Worm (Caenorhabditis elegans): ENCODE results near the gene srh-187.
"Not testable (repeated sequence)": the region's sequence is repeated elsewhere in the genome, so short reads cannot be mapped to it uniquely, and the experiment has no call there.

srh-187 gene

DNA sequence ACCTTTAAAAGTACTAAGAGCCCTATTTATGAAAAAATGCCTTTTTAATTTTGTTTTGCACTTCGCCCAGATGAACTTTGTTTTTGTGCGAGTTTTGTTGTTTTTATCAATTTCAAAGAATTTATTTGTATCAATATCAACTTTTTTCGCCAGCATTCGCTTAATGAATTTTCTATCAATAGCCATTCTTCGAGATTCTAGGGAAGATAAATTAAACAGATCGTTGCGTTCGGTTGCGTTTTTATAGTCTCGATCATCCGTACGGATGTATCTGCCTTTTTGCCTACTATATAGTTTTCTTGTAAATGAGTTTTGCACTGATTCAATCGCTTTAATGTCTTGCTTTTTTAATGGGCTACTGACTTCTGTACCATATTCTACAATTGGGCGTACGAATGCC is 5.8 kb upstream of the srh-187 start, which contains the start of gene nhr-147:
TSS of gene nhr-147 (plus strand) at position 301 of the 400 bp plus-strand sequence.
- TF ChIP-seq unc-62 (GFP tag; optimal IDR thresholded peaks at IDR 0.05) = not testable (repeated sequence)

DNA sequence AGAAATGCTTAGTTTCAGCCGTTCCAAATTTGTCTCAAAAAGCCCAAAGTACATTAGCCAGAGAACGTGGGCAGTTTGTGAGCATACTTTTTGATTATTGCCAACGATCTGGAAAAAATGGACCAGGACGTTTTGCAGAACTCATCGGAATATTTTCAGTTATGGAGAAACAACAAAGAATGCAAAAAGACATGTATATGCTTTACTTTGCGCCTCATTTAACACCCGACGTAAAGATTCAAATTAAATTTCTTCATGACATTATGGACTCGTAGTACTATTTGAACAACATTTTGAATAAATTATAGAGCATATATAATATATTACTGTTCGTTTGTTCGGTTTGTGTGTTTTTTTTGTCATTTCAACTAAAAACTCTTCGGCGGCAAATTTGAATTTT is 3.8 kb upstream of the srh-187 start, which contains the start of gene srh-244:
TSS of gene srh-244 (plus strand) at position 301 of the 400 bp plus-strand sequence.
- TF ChIP-seq unc-62 (GFP tag; optimal IDR thresholded peaks at IDR 0.05) = no peak

DNA sequence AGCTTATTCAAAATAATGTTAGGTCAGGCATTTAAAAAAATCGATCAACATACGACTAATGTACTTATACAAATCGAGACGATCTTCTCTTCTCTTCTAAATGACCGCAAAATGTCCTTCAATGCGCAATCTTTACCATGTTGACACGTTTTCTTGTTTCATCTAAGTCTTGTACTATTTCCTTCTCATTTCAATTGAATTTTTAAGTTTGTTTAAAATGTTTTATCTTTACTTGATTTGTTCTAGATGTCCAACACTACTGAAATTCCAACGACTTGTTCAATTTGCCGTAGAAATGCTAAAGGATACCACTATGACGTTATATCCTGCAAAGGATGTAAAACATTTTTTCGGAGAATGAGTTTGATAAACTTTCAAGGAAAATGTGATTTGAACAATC is 2.2 kb upstream of the srh-187 start, which contains the start of the genes nhr-263 and nhr-148:
TSS of gene nhr-263 (minus strand) at position 101 of the 400 bp plus-strand sequence.
TSS of gene nhr-148 (plus strand) at position 215 of the 400 bp plus-strand sequence.
- no peak for TF ChIP-seq unc-62 (GFP tag; optimal IDR thresholded peaks at IDR 0.05)

- not testable (repeated sequence) for TF ChIP-seq unc-62 (GFP tag; optimal IDR thresholded peaks at IDR 0.05)
Observed at ce11 chrV:7337218-7337617, 2.5 kb downstream of the srh-187 start, which contains the start of gene F10G2.7. F10G2.7 (minus strand) TSS chrV:7337318.

DNA sequence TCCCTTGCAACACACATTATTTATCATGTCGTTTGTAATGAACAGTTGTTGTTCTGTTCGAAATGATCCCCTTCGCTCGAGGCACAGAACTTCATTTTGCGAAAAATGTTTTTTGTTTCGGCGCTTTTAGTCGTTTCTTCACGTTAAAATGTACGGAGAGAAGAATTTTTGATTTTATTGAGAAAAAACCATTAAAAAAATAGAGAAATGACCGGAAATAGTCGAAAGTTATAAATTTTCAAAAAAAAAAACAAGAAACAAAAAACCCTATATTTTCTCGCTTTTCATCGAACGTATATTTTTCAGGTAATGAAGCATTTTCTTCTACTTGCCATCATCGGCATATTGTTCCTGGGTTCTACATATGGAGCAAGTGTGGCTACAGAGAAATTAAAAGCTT is 7.5 kb downstream of the srh-187 start, which contains the start of gene F10G2.1:
TSS of gene F10G2.1 (plus strand) at position 301 of the 400 bp plus-strand sequence.
- TF ChIP-seq unc-62 (GFP tag; optimal IDR thresholded peaks at IDR 0.05) = no peak

DNA sequence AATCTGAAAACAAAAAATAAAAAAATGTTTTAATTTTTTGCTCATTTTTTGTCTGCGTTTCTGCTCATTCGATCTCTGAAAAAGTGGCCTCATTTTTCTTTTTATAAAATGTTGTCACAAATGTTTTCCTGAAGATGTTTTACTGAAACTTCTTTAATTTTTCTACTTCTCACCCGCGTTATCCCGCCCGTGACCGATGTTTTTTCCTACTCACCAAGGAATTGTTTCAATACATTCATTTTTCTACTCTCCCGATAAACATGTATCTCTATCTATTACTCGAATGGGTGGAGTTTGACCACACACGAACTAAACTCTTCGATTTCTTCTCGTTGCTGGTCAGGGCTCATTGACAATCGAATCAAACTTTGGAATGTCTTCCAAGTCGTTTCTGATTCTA is 8.9 kb downstream of the srh-187 start, which contains the start of gene F10G2.2:
TSS of gene F10G2.2 (plus strand) at position 301 of the 400 bp plus-strand sequence.
- no peak for TF ChIP-seq unc-62 (GFP tag; optimal IDR thresholded peaks at IDR 0.05)

DNA sequence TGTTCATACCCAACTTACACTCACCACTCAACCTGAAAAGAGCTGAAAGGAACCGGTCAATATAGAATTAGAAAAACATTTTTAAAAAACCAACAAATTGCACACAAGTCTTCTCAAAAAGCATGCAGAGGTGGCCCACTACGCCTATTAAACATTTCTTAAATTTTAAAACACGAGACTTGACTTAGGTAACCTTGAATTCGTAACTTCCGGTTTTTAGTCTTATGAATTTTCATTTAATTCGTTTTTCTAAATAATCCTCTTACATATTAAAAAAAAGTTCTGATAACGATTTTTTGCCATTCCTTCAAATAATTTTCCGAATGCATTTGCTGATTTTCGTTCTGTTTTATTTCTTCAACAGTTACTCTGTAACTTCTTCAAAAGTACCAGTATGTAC is 11.6 kb downstream of the srh-187 start, which contains the start of gene clec-7:
TSS of gene clec-7 (plus strand) at position 301 of the 400 bp plus-strand sequence.
- TF ChIP-seq unc-62 (GFP tag; optimal IDR thresholded peaks at IDR 0.05) = no peak

- TF ChIP-seq unc-62 (GFP tag; optimal IDR thresholded peaks at IDR 0.05) = no peak
Observed at ce11 chrV:7326928-7327327, 12.8 kb downstream of the srh-187 start, which contains the start of gene F10G2.4. F10G2.4 (plus strand) TSS chrV:7327228.

ce11 chrV:7325285-7325684 is 14.4 kb downstream of the srh-187 start, which contains the start of gene srx-92:
srx-92 (minus strand) TSS chrV:7325385.
- TF ChIP-seq unc-62 (GFP tag; optimal IDR thresholded peaks at IDR 0.05) = no peak

DNA sequence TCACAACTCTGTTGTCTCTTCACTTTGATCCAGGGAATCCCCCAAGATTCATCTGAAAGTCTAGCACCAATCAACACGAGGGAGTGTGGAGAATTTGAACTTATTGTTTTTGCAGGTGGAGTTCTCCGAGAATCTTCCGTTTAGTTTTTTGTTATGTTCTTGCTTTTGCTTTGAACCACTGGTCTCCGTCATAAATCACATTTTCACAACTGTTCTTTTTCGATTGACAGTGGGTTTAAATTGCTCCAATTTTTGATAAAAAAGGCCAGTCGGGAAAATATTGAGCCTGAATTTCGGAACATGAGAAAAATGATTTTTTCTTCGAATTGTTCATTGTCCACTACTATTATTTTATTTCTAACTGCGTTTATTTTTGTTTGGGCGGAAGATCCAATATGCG is 17.8 kb downstream of the srh-187 start, which contains the start of gene F10G2.10:
TSS of gene F10G2.10 (plus strand) at position 301 of the 400 bp plus-strand sequence.
- TF ChIP-seq unc-62 (GFP tag; optimal IDR thresholded peaks at IDR 0.05) = no peak

DNA sequence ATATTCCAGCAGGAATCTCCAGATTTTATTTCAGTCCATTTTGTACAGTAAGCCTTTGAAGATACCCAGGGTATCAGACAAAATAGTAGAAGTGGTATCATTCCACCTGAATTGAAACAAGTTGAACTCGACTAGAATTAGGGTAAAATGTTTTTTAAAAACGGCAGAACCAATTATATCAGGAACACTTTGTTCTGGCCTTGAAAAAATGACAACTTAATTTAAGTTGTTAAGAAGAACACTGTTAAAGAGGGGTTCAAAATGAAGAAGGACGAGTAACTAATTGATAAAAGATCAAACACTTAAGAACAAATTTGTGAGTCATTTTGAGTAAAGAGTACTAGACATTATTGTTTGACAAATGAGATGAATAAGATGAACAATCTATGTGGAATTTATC is 18.8 kb downstream of the srh-187 start, which contains the start of gene lmd-4:
TSS of gene lmd-4 (minus strand) at position 101 of the 400 bp plus-strand sequence.
- no peak for TF ChIP-seq unc-62 (GFP tag; optimal IDR thresholded peaks at IDR 0.05)

ce11 chrV:7313233-7313632 is 26.5 kb downstream of the srh-187 start, which contains the start of gene srx-6:
srx-6 (minus strand) TSS chrV:7313333.
- no peak for TF ChIP-seq unc-62 (GFP tag; optimal IDR thresholded peaks at IDR 0.05)

DNA sequence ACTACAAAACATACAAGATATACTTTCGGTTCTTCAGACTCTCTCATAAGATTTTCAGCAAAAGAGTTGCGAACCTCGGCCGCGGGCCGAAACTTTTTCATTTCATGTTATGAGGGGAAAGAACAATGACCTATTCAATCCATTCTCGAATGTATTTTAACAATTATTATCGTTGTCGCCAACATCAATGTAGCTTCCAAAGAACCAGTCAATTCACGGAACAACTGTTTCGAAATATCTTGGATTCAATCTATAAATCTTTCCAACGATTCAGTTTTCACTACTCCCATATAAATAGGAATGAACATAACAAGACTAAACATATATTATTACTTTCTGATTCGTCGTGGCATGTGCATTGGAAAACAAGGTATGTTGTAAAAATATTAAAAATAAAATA is 32.6 kb downstream of the srh-187 start, which contains the start of gene F07G11.1:
TSS of gene F07G11.1 (plus strand) at position 301 of the 400 bp plus-strand sequence.
- no peak for TF ChIP-seq unc-62 (GFP tag; optimal IDR thresholded peaks at IDR 0.05)

DNA sequence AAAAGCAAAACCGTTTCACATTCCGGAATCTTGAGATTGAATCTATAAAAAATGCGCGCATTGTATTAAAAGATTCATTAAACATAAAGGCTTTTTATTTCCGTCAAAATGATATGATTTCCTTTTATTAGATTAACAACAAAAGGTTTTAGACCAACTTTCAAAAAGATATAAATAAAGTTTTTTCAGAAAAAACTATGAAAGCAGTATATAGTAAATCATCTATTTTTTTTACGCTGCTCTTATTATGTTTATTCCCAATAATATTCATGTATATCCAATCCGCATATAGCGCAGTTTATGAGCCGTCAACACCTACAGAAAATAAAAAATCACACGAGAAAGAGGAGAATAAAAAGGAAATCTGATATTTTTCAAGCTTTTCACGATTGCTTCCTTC is 35.2 kb downstream of the srh-187 start, which contains the start of gene F07G11.2:
TSS of gene F07G11.2 (plus strand) at position 301 of the 400 bp plus-strand sequence.
- not testable (repeated sequence) for TF ChIP-seq unc-62 (GFP tag; optimal IDR thresholded peaks at IDR 0.05)

- no peak for TF ChIP-seq unc-62 (GFP tag; optimal IDR thresholded peaks at IDR 0.05)
Observed at ce11 chrV:7298463-7298862, 41.3 kb downstream of the srh-187 start, which contains the start of gene F07G11.3. F07G11.3 (plus strand) TSS chrV:7298763.

DNA sequence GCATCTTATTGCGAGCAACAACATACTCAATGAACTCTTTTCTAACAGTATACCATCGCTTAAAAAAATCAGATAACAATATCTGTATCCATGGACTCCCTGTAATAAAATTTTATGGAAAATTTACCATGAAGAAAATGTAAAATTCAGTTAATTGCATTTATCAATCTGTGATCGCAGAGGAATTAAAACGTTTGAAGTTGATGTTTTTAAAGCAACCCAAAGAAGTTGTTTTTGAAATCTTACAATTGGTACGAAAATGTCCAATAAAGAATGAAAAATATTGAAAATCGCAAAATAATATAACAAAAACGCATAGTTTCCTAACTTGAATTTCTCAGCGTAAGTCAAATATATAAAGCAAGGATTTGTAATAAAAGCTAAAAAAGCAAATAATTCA is 42.5 kb downstream of the srh-187 start, which contains the start of gene srj-32:
TSS of gene srj-32 (minus strand) at position 101 of the 400 bp plus-strand sequence.
- no peak for TF ChIP-seq unc-62 (GFP tag; optimal IDR thresholded peaks at IDR 0.05)

DNA sequence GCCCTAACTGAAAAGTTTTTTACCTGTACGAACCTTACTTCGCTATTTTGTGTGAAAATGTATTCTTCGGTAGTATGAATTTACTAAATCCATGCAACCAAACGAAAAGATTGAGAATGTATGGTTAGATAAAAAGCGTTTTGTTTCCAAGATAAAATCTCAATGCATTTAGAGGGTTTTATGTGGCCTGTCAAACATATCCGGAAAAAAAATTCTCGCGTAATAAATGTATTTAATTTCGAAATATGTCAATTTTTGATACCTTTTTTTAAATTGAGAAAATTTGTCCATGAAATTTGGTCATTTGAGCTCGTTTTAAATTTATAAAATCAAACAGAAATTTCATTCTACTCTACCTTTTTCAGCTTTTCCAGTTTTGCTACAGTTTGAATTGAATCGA is 44.5 kb downstream of the srh-187 start, which contains the start of gene F07G11.4:
TSS of gene F07G11.4 (minus strand) at position 101 of the 400 bp plus-strand sequence.
- no peak for TF ChIP-seq unc-62 (GFP tag; optimal IDR thresholded peaks at IDR 0.05)

All from whole organism, dauer.